Fruit fly (Drosophila melanogaster): ENCODE data around the gene CG9399.

DNA sequence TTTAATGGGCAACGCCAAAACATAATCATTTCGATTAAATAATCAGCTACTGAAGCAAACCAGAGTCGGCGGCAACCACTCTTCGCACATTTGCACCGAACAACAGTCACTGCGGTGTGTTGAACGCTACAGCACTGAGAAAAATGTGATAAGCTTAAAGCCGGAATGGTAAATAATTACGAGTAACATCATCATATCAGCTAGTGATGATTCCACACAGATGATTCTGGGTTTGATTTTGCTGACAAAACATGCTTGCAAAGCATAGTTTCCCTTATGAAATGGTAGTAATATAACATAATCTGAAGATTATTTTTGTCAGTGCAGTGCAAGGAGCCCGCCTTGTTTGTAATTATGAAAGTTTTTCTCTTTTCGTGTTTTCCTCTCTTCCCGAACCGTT, 24.1 kb upstream of the CG9399 start:
- TF ChIP-seq CG8478 (optimal IDR thresholded peaks at IDR 0.05) (no peak), psq (optimal IDR thresholded peaks at IDR 0.05) (no peak), pan (optimal IDR thresholded peaks at IDR 0.05) (no peak), EcR (GFP tag; optimal IDR thresholded peaks at IDR 0.05) (no peak), usp (GFP tag; optimal IDR thresholded peaks at IDR 0.05) (no peak), Dll (optimal IDR thresholded peaks at IDR 0.05) (no peak)
